Fruit fly (Drosophila melanogaster) whole organism, embryonic: Measurements from ENCODE around the gene idc.

Source experiments
- CG9932 ChIP-seq: fragments of 200-800 bp; sonication (Bioruptor generic); IDR thresholded peaks from 2 replicates; pipeline ENCODE4 v1.3.6; 2022; ENCODE audit warnings: missing biosample characterization, missing genetic modification characterization
- Dref ChIP-seq: fragments of 200-800 bp; sonication (Bioruptor generic); IDR thresholded peaks from 2 replicates; pipeline ENCODE4 v1.3.6; 2022; ENCODE audit warnings: missing biosample characterization, missing genetic modification characterization
- sim ChIP-seq: fragments of 200-800 bp; sonication (Bioruptor generic); IDR thresholded peaks from 2 replicates; pipeline ENCODE4 v1.3.6; 2022; ENCODE audit warnings: missing biosample characterization, missing genetic modification characterization
- tup ChIP-seq: fragments of 200-800 bp; sonication (Bioruptor generic); optimal IDR thresholded peaks from 2 replicates; lab custom pipeline; 2016; ENCODE audit warnings: missing biosample characterization, mild to moderate bottlenecking, missing genetic modification characterization, moderate library complexity

- TF ChIP-seq Dref (GFP tag; lab: Robert Waterston, UW), result peak; percentile 42
- peak; percentile 55; the same call in 1 of the 2 replicates for TF ChIP-seq CG9932
- no peak for TF ChIP-seq tup
- no peak for TF ChIP-seq sim (GFP tag; lab: Robert Waterston, UW)
These were observed 25.9 kb downstream of the idc start, which contains the start of gene mdlc for dm6 chr3R:20057501-20057900.
